Fruit fly (Drosophila melanogaster) whole organism, embryonic: Measurements from ENCODE around the gene CHOp24.

Experiments used
- B-H1 ChIP-seq: fragments of 200-800 bp; sonication (Bioruptor generic); IDR thresholded peaks from 3 replicates; pipeline ENCODE4 v1.3.6; 2022; ENCODE audit warnings: missing biosample characterization, missing genetic modification characterization
- CG10565 ChIP-seq: fragments of 200-800 bp; sonication (Bioruptor generic); optimal IDR thresholded peaks from 3 replicates; lab custom pipeline; 2016; ENCODE audit warnings: missing biosample characterization, mild to moderate bottlenecking, missing genetic modification characterization
- CG11247 ChIP-seq: fragments of 200-800 bp; sonication (Bioruptor generic); IDR thresholded peaks from 2 replicates; pipeline ENCODE4 v1.3.6; 2022; ENCODE audit warnings: missing biosample characterization, missing genetic modification characterization
- CG11560 ChIP-seq: fragments of 200-800 bp; sonication (Bioruptor generic); IDR thresholded peaks from 3 replicates; pipeline ENCODE4 v1.3.6; 2022; ENCODE audit warnings: missing biosample characterization, missing genetic modification characterization
- CG12219 ChIP-seq: fragments of 200-800 bp; sonication (Bioruptor generic); optimal IDR thresholded peaks from 3 replicates; lab custom pipeline; 2018; ENCODE audit warnings: missing biosample characterization, mild to moderate bottlenecking, missing genetic modification characterization
- CG12659 ChIP-seq: fragments of 200-800 bp; sonication (Bioruptor generic); optimal IDR thresholded peaks from 3 replicates; lab custom pipeline; 2017; ENCODE audit warnings: mild to moderate bottlenecking, missing biosample characterization, missing genetic modification reagents, missing genetic modification characterization
- CG12744 ChIP-seq: fragments of 200-800 bp; sonication (Bioruptor generic); optimal IDR thresholded peaks from 2 replicates; lab custom pipeline; 2016; ENCODE audit warnings: missing biosample characterization, missing genetic modification characterization
- CG13123 ChIP-seq: fragments of 200-800 bp; sonication (Bioruptor generic); optimal IDR thresholded peaks from 2 replicates; lab custom pipeline; 2016; ENCODE audit warnings: missing biosample characterization, missing genetic modification characterization
- CG15479 ChIP-seq: fragments of 200-800 bp; sonication (Bioruptor generic); optimal IDR thresholded peaks from 3 replicates; lab custom pipeline; 2019; ENCODE audit warnings: missing biosample characterization, mild to moderate bottlenecking, missing genetic modification characterization, moderate library complexity
- CG15514 ChIP-seq: fragments of 200-800 bp; sonication (Bioruptor generic); optimal IDR thresholded peaks from 3 replicates; lab custom pipeline; 2017; ENCODE audit warnings: missing biosample characterization, missing genetic modification characterization, mild to moderate bottlenecking, moderate library complexity, missing genetic modification reagents
- CG16813 ChIP-seq: fragments of 200-800 bp; sonication (Bioruptor generic); IDR thresholded peaks from 3 replicates; pipeline ENCODE4 v1.3.6; 2022; ENCODE audit warnings: missing biosample characterization, missing genetic modification characterization; ENCODE audit not compliant: partially characterized antibody
- CG17361 ChIP-seq: fragments of 200-800 bp; sonication (Bioruptor generic); IDR thresholded peaks from 3 replicates; pipeline ENCODE4 v1.3.6; 2022; ENCODE audit warnings: missing biosample characterization, missing genetic modification characterization
- CG17385 ChIP-seq: fragments of 200-800 bp; sonication (Bioruptor generic); optimal IDR thresholded peaks from 3 replicates; lab custom pipeline; 2018; ENCODE audit warnings: missing biosample characterization, mild to moderate bottlenecking, missing genetic modification characterization
- CG1832 ChIP-seq: fragments of 200-800 bp; sonication (Bioruptor generic); optimal IDR thresholded peaks from 2 replicates; lab custom pipeline; 2017; ENCODE audit warnings: missing biosample characterization, mild to moderate bottlenecking, missing genetic modification characterization, inconsistent platforms
- CG18619 ChIP-seq: fragments of 200-800 bp; sonication (Bioruptor generic); optimal IDR thresholded peaks from 3 replicates; lab custom pipeline; 2017; ENCODE audit warnings: missing biosample characterization, mild to moderate bottlenecking, missing genetic modification characterization
- CG2120 ChIP-seq: fragments of 200-800 bp; sonication (Bioruptor generic); optimal IDR thresholded peaks from 3 replicates; lab custom pipeline; 2016; ENCODE audit warnings: missing biosample characterization, missing genetic modification characterization
- CG31365 ChIP-seq: fragments of 200-800 bp; sonication (Bioruptor generic); optimal IDR thresholded peaks from 2 replicates; lab custom pipeline; 2018; ENCODE audit warnings: missing biosample characterization, mild to moderate bottlenecking, missing genetic modification characterization
- CG31441 ChIP-seq: fragments of 200-800 bp; sonication (Bioruptor generic); IDR thresholded peaks from 2 replicates; pipeline ENCODE4 v1.3.6; 2022; ENCODE audit warnings: missing biosample characterization, missing genetic modification characterization
- CG3995 ChIP-seq: fragments of 200-800 bp; sonication (Bioruptor generic); optimal IDR thresholded peaks from 3 replicates; lab custom pipeline; 2016; ENCODE audit warnings: missing biosample characterization, missing genetic modification characterization
- CG43689 ChIP-seq: fragments of 200-800 bp; sonication (Bioruptor generic); IDR thresholded peaks from 2 replicates; pipeline ENCODE4 v1.3.6; 2022; ENCODE audit warnings: missing biosample characterization, missing genetic modification characterization
- CG6689 ChIP-seq: fragments of 200-800 bp; sonication (Bioruptor generic); IDR thresholded peaks from 2 replicates; pipeline ENCODE4 v1.3.6; 2022; ENCODE audit warnings: missing biosample characterization, missing genetic modification characterization
- CG7357 ChIP-seq: fragments of 200-800 bp; sonication (Bioruptor generic); IDR thresholded peaks from 3 replicates; pipeline ENCODE4 v1.3.6; 2022; ENCODE audit warnings: missing biosample characterization, missing genetic modification characterization
- CG7839 ChIP-seq: fragments of 200-800 bp; sonication (Bioruptor generic); optimal IDR thresholded peaks from 3 replicates; lab custom pipeline; 2018; ENCODE audit warnings: missing biosample characterization, mild to moderate bottlenecking, missing genetic modification characterization, moderate library complexity
- CG8359 ChIP-seq: fragments of 200-800 bp; sonication (Bioruptor generic); optimal IDR thresholded peaks from 2 replicates; lab custom pipeline; 2017; ENCODE audit warnings: missing biosample characterization, mild to moderate bottlenecking, missing genetic modification characterization, borderline replicate concordance
- CG9215 ChIP-seq: fragments of 200-800 bp; sonication (Bioruptor generic); IDR thresholded peaks from 2 replicates; pipeline ENCODE4 v1.3.6; 2022; ENCODE audit warnings: missing biosample characterization, missing genetic modification characterization
- CG9876 ChIP-seq: fragments of 200-800 bp; sonication (Bioruptor generic); optimal IDR thresholded peaks from 2 replicates; lab custom pipeline; 2016; ENCODE audit warnings: missing biosample characterization, missing genetic modification characterization
- D19A ChIP-seq: fragments of 200-800 bp; optimal IDR thresholded peaks from 3 replicates; lab custom pipeline; 2019; ENCODE audit warnings: missing biosample characterization, mild to moderate bottlenecking, missing genetic modification characterization, moderate library complexity
- Fer1 ChIP-seq: fragments of 200-800 bp; sonication (Bioruptor generic); optimal IDR thresholded peaks from 2 replicates; lab custom pipeline; 2017; ENCODE audit warnings: missing biosample characterization, mild to moderate bottlenecking, missing genetic modification characterization
- Hmx ChIP-seq: fragments of 200-800 bp; sonication (Bioruptor generic); optimal IDR thresholded peaks from 2 replicates; lab custom pipeline; 2016; ENCODE audit warnings: missing biosample characterization, missing genetic modification characterization
- Hr39 ChIP-seq: fragments of >200 bp; optimal IDR thresholded peaks from 2 replicates; lab custom pipeline; 2017
- MTF-1 ChIP-seq: fragments of 200-800 bp; sonication (Bioruptor generic); optimal IDR thresholded peaks from 2 replicates; lab custom pipeline; 2018; ENCODE audit warnings: missing biosample characterization, mild to moderate bottlenecking, missing genetic modification characterization, borderline replicate concordance
- Stat92E ChIP-seq, 3 experiments: fragments of >200 bp in 2 of 3; fragments of 200-800 bp in 1 of 3; sonication (Bioruptor generic) in 1 of 3; optimal IDR thresholded peaks; 2 replicates each; lab custom pipeline; 2017 to 2019; ENCODE audit warnings: missing biosample characterization in 3 of 3, missing genetic modification characterization in 3 of 3, mild to moderate bottlenecking in 1 of 3, moderate library complexity in 1 of 3
- aop ChIP-seq: fragments of 200-800 bp; sonication (Bioruptor generic); IDR thresholded peaks from 2 replicates; pipeline ENCODE4 v1.3.6; 2022; ENCODE audit warnings: missing biosample characterization, missing genetic modification characterization
- ash1 ChIP-seq: fragments of 200-800 bp; sonication (Bioruptor generic); optimal IDR thresholded peaks from 2 replicates; lab custom pipeline; 2018; ENCODE audit warnings: missing biosample characterization, mild to moderate bottlenecking, missing genetic modification characterization
- bbx ChIP-seq: fragments of 200-800 bp; sonication (Bioruptor generic); IDR thresholded peaks from 2 replicates; pipeline ENCODE4 v1.3.6; 2022; ENCODE audit warnings: missing biosample characterization, missing genetic modification characterization; ENCODE audit not compliant: partially characterized antibody
- dm ChIP-seq: fragments of 200-800 bp; sonication (Bioruptor generic); optimal IDR thresholded peaks from 3 replicates; lab custom pipeline; 2016; ENCODE audit warnings: missing biosample characterization, missing genetic modification characterization
- emc ChIP-seq: fragments of 200-800 bp; sonication (Bioruptor generic); optimal IDR thresholded peaks from 2 replicates; lab custom pipeline; 2016; ENCODE audit warnings: missing biosample characterization, missing genetic modification characterization
- gcm2 ChIP-seq: fragments of 200-800 bp; sonication (Bioruptor generic); optimal IDR thresholded peaks from 2 replicates; lab custom pipeline; 2016; ENCODE audit warnings: missing biosample characterization, missing genetic modification characterization
- grn ChIP-seq: fragments of 200-800 bp; sonication (Bioruptor generic); optimal IDR thresholded peaks from 3 replicates; lab custom pipeline; 2017; ENCODE audit warnings: missing biosample characterization, missing genetic modification characterization
- h ChIP-seq: fragments of >200 bp; optimal IDR thresholded peaks from 2 replicates; lab custom pipeline; 2017
- insv ChIP-seq, 2 experiments: fragments of 200-800 bp; sonication (Bioruptor generic); optimal IDR thresholded peaks; 3 replicates each; lab custom pipeline; 2016 to 2018; ENCODE audit warnings: missing biosample characterization in 2 of 2, missing genetic modification characterization in 2 of 2
- knrl ChIP-seq: fragments of 200-800 bp; sonication (Bioruptor generic); IDR thresholded peaks from 3 replicates; pipeline ENCODE4 v1.3.6; 2022; ENCODE audit warnings: missing biosample characterization, missing genetic modification characterization; ENCODE audit not compliant: partially characterized antibody
- nom ChIP-seq: fragments of 200-800 bp; sonication (Bioruptor generic); optimal IDR thresholded peaks from 2 replicates; lab custom pipeline; 2017; ENCODE audit warnings: missing biosample characterization, missing genetic modification characterization, mild to moderate bottlenecking, moderate library complexity, missing genetic modification reagents
- sc ChIP-seq, 3 experiments: fragments of >200 bp in 2 of 3; fragments of 200-800 bp in 1 of 3; sonication (Bioruptor generic) in 1 of 3; optimal IDR thresholded peaks; 2 replicates in 2 of 3; 3 replicates in 1 of 3; lab custom pipeline; 2017; ENCODE audit warnings: mild to moderate bottlenecking in 1 of 3, missing biosample characterization in 1 of 3, missing genetic modification characterization in 1 of 3, missing genetic modification reagents in 1 of 3
- sens ChIP-seq: fragments of 200-800 bp; sonication (Bioruptor generic); peaks from one replicate; lab custom pipeline; 2016; ENCODE audit warnings: missing biosample characterization, missing genetic modification characterization
- sqz ChIP-seq: fragments of 200-800 bp; sonication (Bioruptor generic); optimal IDR thresholded peaks from 3 replicates; lab custom pipeline; 2018; ENCODE audit warnings: missing biosample characterization, mild to moderate bottlenecking, missing genetic modification characterization
- ssp ChIP-seq: fragments of 200-800 bp; sonication (Bioruptor generic); IDR thresholded peaks from 2 replicates; pipeline ENCODE4 v1.3.6; 2022; ENCODE audit warnings: missing biosample characterization, missing genetic modification characterization
- tio ChIP-seq: fragments of 200-800 bp; sonication (Bioruptor generic); optimal IDR thresholded peaks from 2 replicates; lab custom pipeline; 2017; ENCODE audit warnings: missing biosample characterization, missing genetic modification characterization, inconsistent platforms
- ttk ChIP-seq: fragments of 200-800 bp; sonication (Bioruptor generic); IDR thresholded peaks from 2 replicates; pipeline ENCODE4 v2.1.2; 2022; ENCODE audit warnings: missing biosample characterization, missing genetic modification characterization
- twi ChIP-seq: fragments of 200-800 bp; optimal IDR thresholded peaks from 2 replicates; lab custom pipeline; 2019; ENCODE audit warnings: missing biosample characterization, mild to moderate bottlenecking, missing genetic modification characterization, moderate library complexity
- wor ChIP-seq: fragments of 200-800 bp; sonication (Bioruptor generic); IDR thresholded peaks from 2 replicates; pipeline ENCODE4 v1.3.6; 2022; ENCODE audit warnings: missing biosample characterization, missing genetic modification characterization

Gene CHOp24

dm6 chrX:4581769-4582168 lies 41.1 kb downstream of the CHOp24 start (continued):
- TF ChIP-seq CG8359 (no peak), wor (GFP tag; lab: Robert Waterston, UW) (0 out of 2 replicates have a peak, but pooled peaks have one; percentile 20), CG12744 (GFP tag; lab: Kevin White, UChicago) (no peak), CG7357 (GFP tag; lab: Robert Waterston, UW) (no peak), CG1832 (GFP tag; lab: Kevin White, UChicago) (no peak), CG7839 (tag; lab: Kevin White, UChicago) (peak; percentile 61), Hmx (GFP tag; lab: Kevin White, UChicago) (no peak), CG11560 (no peak), CG15514 (GFP tag; lab: Kevin White, UChicago) (no peak), CG12219 (GFP tag; lab: Kevin White, UChicago) (no peak), sens (GFP tag; lab: Kevin White, UChicago) (peak; percentile 93), Stat92E (GFP tag; optimal IDR thresholded peaks at IDR 0.05; lab: Kevin White, UChicago) (peak in 1 of 3 experiments; percentile 3), Fer1 (no peak), ash1 (GFP tag; lab: Kevin White, UChicago) (no peak), ssp (GFP tag; lab: Robert Waterston, UW) (no peak), CG17385 (peak; percentile 28), aop (GFP tag; lab: Robert Waterston, UW) (no peak), CG17361 (GFP tag; lab: Robert Waterston, UW) (peak; percentile 57; the same call in 2 of the 3 replicates), h (lab: Kevin White, UChicago) (no peak), nom (GFP tag; lab: Kevin White, UChicago) (no peak), CG9876 (GFP tag; lab: Kevin White, UChicago) (no peak), CG43689 (GFP tag; lab: Robert Waterston, UW) (no peak), tio (GFP tag; lab: Kevin White, UChicago) (peak; percentile 10), bbx (GFP tag; lab: Robert Waterston, UW) (no peak), twi (tag; lab: Kevin White, UChicago) (no peak), CG16813 (no peak), Hr39 (lab: Kevin White, UChicago) (no peak), knrl (GFP tag; lab: Robert Waterston, UW) (no peak), sqz (GFP tag; lab: Kevin White, UChicago) (no peak), CG6689 (GFP tag; lab: Robert Waterston, UW) (peak; percentile 49), CG12659 (GFP tag; lab: Kevin White, UChicago) (no peak), gcm2 (GFP tag; lab: Kevin White, UChicago) (no peak), insv (GFP tag; optimal IDR thresholded peaks at IDR 0.05; lab: Kevin White, UChicago) (no peak), CG31441 (GFP tag; lab: Robert Waterston, UW) (peak; percentile 53; the same call in 1 of the 2 replicates), CG9215 (GFP tag; lab: Robert Waterston, UW) (no peak), CG11247 (GFP tag; lab: Robert Waterston, UW) (no peak), emc (GFP tag; lab: Kevin White, UChicago) (no peak), D19A (tag; lab: Kevin White, UChicago) (peak; percentile 32), sc (optimal IDR thresholded peaks at IDR 0.05; lab: Kevin White, UChicago) (no peak), sc (GFP tag; optimal IDR thresholded peaks at IDR 0.05; lab: Kevin White, UChicago) (peak; percentile 25), CG10565 (no peak), CG13123 (no peak), ttk (GFP tag; lab: Robert Waterston, UW) (peak; percentile 32; the same call in 1 of the 2 replicates), grn (GFP tag; lab: Kevin White, UChicago) (no peak), B-H1 (no peak), dm (no peak), CG31365 (tag; lab: Kevin White, UChicago) (no peak), CG2120 (GFP tag; lab: Kevin White, UChicago) (no peak), CG15479 (GFP tag; lab: Kevin White, UChicago) (no peak), CG3995 (GFP tag; lab: Kevin White, UChicago) (no peak), CG18619 (GFP tag; lab: Kevin White, UChicago) (peak; percentile 1), MTF-1 (no peak)
